Fruit fly (Drosophila melanogaster) whole organism, prepupa: Measurements from ENCODE around the gene east.

Experiments used
- Blimp-1 ChIP-seq: fragments of 200-800 bp; sonication (Bioruptor generic); optimal IDR thresholded peaks from 3 replicates; lab custom pipeline; 2017; ENCODE audit warnings: missing biosample characterization, missing genetic modification characterization, mild to moderate bottlenecking, moderate library complexity, missing genetic modification reagents
- CG11762 ChIP-seq: fragments of 200-800 bp; sonication (Bioruptor generic); optimal IDR thresholded peaks from 3 replicates; lab custom pipeline; 2016; ENCODE audit warnings: missing biosample characterization, missing genetic modification characterization; ENCODE audit not compliant: insufficient read depth
- CG15336 ChIP-seq: fragments of 200-800 bp; sonication (Bioruptor generic); IDR thresholded peaks from 2 replicates; pipeline ENCODE4 v1.3.6; 2022; ENCODE audit warnings: missing biosample characterization, missing genetic modification characterization
- CG1621 ChIP-seq: fragments of 200-800 bp; sonication (Bioruptor generic); optimal IDR thresholded peaks from 3 replicates; lab custom pipeline; 2018; ENCODE audit warnings: missing biosample characterization, mild to moderate bottlenecking, missing genetic modification characterization
- CG16779 ChIP-seq: fragments of 200-800 bp; sonication (Bioruptor generic); optimal IDR thresholded peaks from 3 replicates; lab custom pipeline; 2017; ENCODE audit warnings: missing biosample characterization, mild to moderate bottlenecking, missing genetic modification characterization
- CG31627 ChIP-seq: fragments of 200-800 bp; sonication (Bioruptor generic); optimal IDR thresholded peaks from 3 replicates; lab custom pipeline; 2016; ENCODE audit warnings: missing biosample characterization, missing genetic modification characterization
- CG3919 ChIP-seq: fragments of 200-800 bp; sonication (Bioruptor generic); optimal IDR thresholded peaks from 3 replicates; lab custom pipeline; 2016; ENCODE audit warnings: missing biosample characterization, missing genetic modification characterization
- CG4318 ChIP-seq: fragments of 200-800 bp; sonication (Bioruptor generic); optimal IDR thresholded peaks from 3 replicates; lab custom pipeline; 2017; ENCODE audit warnings: missing biosample characterization, mild to moderate bottlenecking, missing genetic modification characterization
- CG6163 ChIP-seq: fragments of 200-800 bp; sonication (Bioruptor generic); IDR thresholded peaks from 3 replicates; pipeline ENCODE4 v1.3.6; 2022; ENCODE audit warnings: missing biosample characterization, missing genetic modification characterization
- CG6276 ChIP-seq: fragments of 200-800 bp; sonication (Bioruptor generic); optimal IDR thresholded peaks from 2 replicates; lab custom pipeline; 2017; ENCODE audit warnings: missing biosample characterization, mild to moderate bottlenecking, missing genetic modification characterization
- CG6808 ChIP-seq: fragments of 200-800 bp; sonication (Bioruptor generic); optimal IDR thresholded peaks from 3 replicates; lab custom pipeline; 2017; ENCODE audit warnings: missing biosample characterization, missing genetic modification characterization, mild to moderate bottlenecking, moderate library complexity, missing genetic modification reagents
- CG6854 ChIP-seq: fragments of 200-800 bp; sonication (Bioruptor generic); optimal IDR thresholded peaks from 2 replicates; lab custom pipeline; 2017; ENCODE audit warnings: missing biosample characterization, mild to moderate bottlenecking, missing genetic modification characterization
- CG7368 ChIP-seq: fragments of 200-800 bp; sonication (Bioruptor generic); optimal IDR thresholded peaks from 3 replicates; lab custom pipeline; 2016; ENCODE audit warnings: missing biosample characterization, missing genetic modification characterization
- CG8119 ChIP-seq: fragments of 200-800 bp; sonication (Bioruptor generic); IDR thresholded peaks from 3 replicates; pipeline ENCODE4 v1.3.6; 2022; ENCODE audit warnings: missing biosample characterization, missing genetic modification characterization
- CG8319 ChIP-seq: fragments of 200-800 bp; sonication (Bioruptor generic); optimal IDR thresholded peaks from 3 replicates; lab custom pipeline; 2016; ENCODE audit warnings: missing biosample characterization, missing genetic modification characterization
- CG8632 ChIP-seq: fragments of 200-800 bp; sonication (Bioruptor generic); optimal IDR thresholded peaks from 3 replicates; lab custom pipeline; 2016; ENCODE audit warnings: missing biosample characterization, missing genetic modification characterization
- Eip75B ChIP-seq: fragments of 200-800 bp; sonication (Bioruptor generic); optimal IDR thresholded peaks from 3 replicates; lab custom pipeline; 2016; ENCODE audit warnings: missing biosample characterization, missing genetic modification characterization
- Eip78C ChIP-seq: fragments of 200-800 bp; sonication (Bioruptor generic); peaks from one replicate; lab custom pipeline; 2016; ENCODE audit warnings: missing biosample characterization, missing genetic modification characterization
- Eip93F ChIP-seq: fragments of 200-800 bp; sonication (Bioruptor generic); optimal IDR thresholded peaks from 2 replicates; lab custom pipeline; 2016; ENCODE audit warnings: missing biosample characterization, mild to moderate bottlenecking, missing genetic modification characterization
- Ets21C ChIP-seq: fragments of 200-800 bp; sonication (Bioruptor generic); optimal IDR thresholded peaks from 3 replicates; lab custom pipeline; 2016; ENCODE audit warnings: missing biosample characterization, missing genetic modification characterization
- Ets96B ChIP-seq: fragments of 200-800 bp; optimal IDR thresholded peaks from 2 replicates; lab custom pipeline; 2019; ENCODE audit warnings: missing biosample characterization, mild to moderate bottlenecking, missing genetic modification characterization, moderate library complexity
- Hr38 ChIP-seq: sonication (Bioruptor generic); optimal IDR thresholded peaks from 2 replicates; lab custom pipeline; 2016; ENCODE audit warnings: missing biosample characterization, missing genetic modification characterization
- Hr39 ChIP-seq: fragments of 200-800 bp; sonication (Bioruptor generic); optimal IDR thresholded peaks from 2 replicates; lab custom pipeline; 2016; ENCODE audit warnings: missing biosample characterization, missing genetic modification characterization
- Hr4 ChIP-seq: fragments of 200-800 bp; sonication (Bioruptor generic); optimal IDR thresholded peaks from 3 replicates; lab custom pipeline; 2016; ENCODE audit warnings: missing biosample characterization, missing genetic modification characterization
- Lpt ChIP-seq: fragments of 200-800 bp; sonication (Bioruptor generic); optimal IDR thresholded peaks from 3 replicates; lab custom pipeline; 2016; ENCODE audit warnings: missing biosample characterization, missing genetic modification characterization
- Met ChIP-seq: fragments of 200-800 bp; sonication (Bioruptor generic); optimal IDR thresholded peaks from 3 replicates; lab custom pipeline; 2016; ENCODE audit warnings: missing biosample characterization, missing genetic modification characterization
- OdsH ChIP-seq: fragments of 200-800 bp; sonication (Bioruptor generic); optimal IDR thresholded peaks from 3 replicates; lab custom pipeline; 2016; ENCODE audit warnings: missing biosample characterization, missing genetic modification characterization
- Smox ChIP-seq: fragments of 200-800 bp; sonication (Bioruptor generic); optimal IDR thresholded peaks from 3 replicates; lab custom pipeline; 2016; ENCODE audit warnings: missing biosample characterization, missing genetic modification characterization
- Sox102F ChIP-seq: fragments of 200-800 bp; sonication (Bioruptor generic); optimal IDR thresholded peaks from 2 replicates; lab custom pipeline; 2016; ENCODE audit warnings: missing biosample characterization, mild to moderate bottlenecking, missing genetic modification characterization
- Sox14 ChIP-seq: fragments of 200-800 bp; sonication (Bioruptor generic); optimal IDR thresholded peaks from 3 replicates; lab custom pipeline; 2016; ENCODE audit warnings: missing biosample characterization, missing genetic modification characterization
- cyc ChIP-seq: fragments of 200-800 bp; sonication (Bioruptor generic); optimal IDR thresholded peaks from 3 replicates; lab custom pipeline; 2016; ENCODE audit warnings: missing biosample characterization, missing genetic modification characterization
- dac ChIP-seq: fragments of 200-800 bp; sonication (Bioruptor generic); optimal IDR thresholded peaks from 2 replicates; lab custom pipeline; 2017; ENCODE audit warnings: missing biosample characterization, mild to moderate bottlenecking, missing genetic modification characterization
- eg ChIP-seq: fragments of 200-800 bp; sonication (Bioruptor generic); IDR thresholded peaks from 3 replicates; pipeline ENCODE4 v1.3.6; 2022; ENCODE audit warnings: missing biosample characterization, missing genetic modification characterization
- esn ChIP-seq: fragments of 200-800 bp; sonication (Bioruptor generic); optimal IDR thresholded peaks from 2 replicates; lab custom pipeline; 2016; ENCODE audit warnings: missing biosample characterization, mild to moderate bottlenecking, missing genetic modification characterization, moderate library complexity
- fd59A ChIP-seq: fragments of 200-800 bp; sonication (Bioruptor generic); optimal IDR thresholded peaks from 2 replicates; lab custom pipeline; 2017; ENCODE audit warnings: missing biosample characterization, mild to moderate bottlenecking, missing genetic modification characterization, missing genetic modification reagents
- fd85E ChIP-seq: fragments of 200-800 bp; sonication (Bioruptor generic); optimal IDR thresholded peaks from 3 replicates; lab custom pipeline; 2016; ENCODE audit warnings: missing biosample characterization, missing genetic modification characterization
- fkh ChIP-seq: fragments of 200-800 bp; sonication (Bioruptor generic); optimal IDR thresholded peaks from 3 replicates; lab custom pipeline; 2017; ENCODE audit warnings: missing biosample characterization, mild to moderate bottlenecking, missing genetic modification characterization, moderate library complexity
- lz ChIP-seq: fragments of 200-800 bp; sonication (Bioruptor generic); optimal IDR thresholded peaks from 3 replicates; lab custom pipeline; 2016; ENCODE audit warnings: missing biosample characterization, missing genetic modification characterization
- pdm3 ChIP-seq: fragments of 200-800 bp; sonication (Bioruptor generic); optimal IDR thresholded peaks from 3 replicates; lab custom pipeline; 2016; ENCODE audit warnings: missing biosample characterization, missing genetic modification characterization
- salr ChIP-seq, 2 experiments: fragments of 200-800 bp; sonication (Bioruptor generic); optimal IDR thresholded peaks; 3 replicates each; lab custom pipeline; 2016 to 2018; ENCODE audit warnings: missing biosample characterization in 2 of 2, missing genetic modification characterization in 2 of 2, mild to moderate bottlenecking in 1 of 2
- spab ChIP-seq: fragments of 200-800 bp; sonication (Bioruptor generic); optimal IDR thresholded peaks from 2 replicates; lab custom pipeline; 2017; ENCODE audit warnings: missing biosample characterization, mild to moderate bottlenecking, missing genetic modification characterization, missing genetic modification reagents
- ss ChIP-seq, 2 experiments: fragments of 200-800 bp; sonication (Bioruptor generic); optimal IDR thresholded peaks; 2 replicates in 1 of 2; 3 replicates in 1 of 2; lab custom pipeline; 2017 to 2018; ENCODE audit warnings: mild to moderate bottlenecking in 2 of 2, missing biosample characterization in 2 of 2, missing genetic modification characterization in 2 of 2, moderate library complexity in 1 of 2
- svp ChIP-seq: fragments of 200-800 bp; sonication (Bioruptor generic); peaks from one replicate; lab custom pipeline; 2016; ENCODE audit warnings: missing biosample characterization, missing genetic modification characterization
- topi ChIP-seq: fragments of 200-800 bp; sonication (Bioruptor generic); optimal IDR thresholded peaks from 3 replicates; lab custom pipeline; 2016; ENCODE audit warnings: missing biosample characterization, missing genetic modification characterization
- vri ChIP-seq: fragments of 200-800 bp; sonication (Bioruptor generic); optimal IDR thresholded peaks from 3 replicates; lab custom pipeline; 2016; ENCODE audit warnings: missing biosample characterization, mild to moderate bottlenecking, missing genetic modification characterization

Gene east

dm6 chrX:2011288-2012120, 844 bp downstream of the east start (continued):
- no peak for TF ChIP-seq fd59A (GFP tag; lab: Kevin White, UChicago)
- peak; percentile 51 for TF ChIP-seq Met (GFP tag; lab: Kevin White, UChicago)
- peak; percentile 5 for TF ChIP-seq vri (GFP tag; lab: Kevin White, UChicago)
- TF ChIP-seq Eip93F (GFP tag; lab: Kevin White, UChicago) = no peak
- TF ChIP-seq spab = peak; percentile 46
- peak; percentile 3 to 72 for TF ChIP-seq salr (GFP tag; optimal IDR thresholded peaks at IDR 0.05; lab: Kevin White, UChicago)
- peak; percentile 16 for TF ChIP-seq CG6808 (GFP tag; lab: Kevin White, UChicago)
- TF ChIP-seq Ets21C (GFP tag; lab: Kevin White, UChicago) = peak; percentile 2
- peak; percentile 10 for TF ChIP-seq Lpt
- TF ChIP-seq CG31627 (GFP tag; lab: Kevin White, UChicago) = peak; percentile 23
- peak; percentile 16 for TF ChIP-seq cyc (GFP tag; lab: Kevin White, UChicago)
- TF ChIP-seq CG8632 (GFP tag; lab: Kevin White, UChicago) = peak; percentile 60
- no peak for TF ChIP-seq fd85E (GFP tag; lab: Kevin White, UChicago)
- TF ChIP-seq ss (GFP tag; optimal IDR thresholded peaks at IDR 0.05; lab: Kevin White, UChicago) = no peak
- peak; percentile 73; the same call in 2 of the 3 replicates for TF ChIP-seq eg (GFP tag; lab: Robert Waterston, UW)
- peak; percentile 79 for TF ChIP-seq Hr4 (GFP tag; lab: Kevin White, UChicago)
- TF ChIP-seq CG1621 (tag; lab: Kevin White, UChicago) = no peak
- TF ChIP-seq Eip75B (GFP tag; lab: Kevin White, UChicago) = no peak
- peak; percentile 42 for TF ChIP-seq pdm3 (GFP tag; lab: Kevin White, UChicago)
- TF ChIP-seq topi (GFP tag; lab: Kevin White, UChicago) = peak; percentile 37
- no peak for TF ChIP-seq fkh (GFP tag; lab: Kevin White, UChicago)

dm6 chrX:2012121-2012452, 1.4 kb downstream of the east start:
- no peak for TF ChIP-seq CG8632 (GFP tag; lab: Kevin White, UChicago)
- TF ChIP-seq esn (GFP tag; lab: Kevin White, UChicago) = no peak
- no peak for TF ChIP-seq CG7368 (GFP tag; lab: Kevin White, UChicago)
- TF ChIP-seq CG6808 (GFP tag; lab: Kevin White, UChicago) = no peak
- no peak for TF ChIP-seq topi (GFP tag; lab: Kevin White, UChicago)
- no peak for TF ChIP-seq OdsH (GFP tag; lab: Kevin White, UChicago)
- TF ChIP-seq ss (GFP tag; optimal IDR thresholded peaks at IDR 0.05; lab: Kevin White, UChicago) = peak in 1 of 2 experiments; percentile 28
- TF ChIP-seq CG8119 = peak; percentile 36; the same call in 1 of the 3 replicates
- TF ChIP-seq CG11762 = no peak
- TF ChIP-seq Sox102F (GFP tag; lab: Kevin White, UChicago) = no peak
- TF ChIP-seq vri (GFP tag; lab: Kevin White, UChicago) = no peak
- TF ChIP-seq Eip78C = peak; percentile 1
- TF ChIP-seq CG6163 (GFP tag; lab: Robert Waterston, UW) = peak; percentile 60
- TF ChIP-seq fkh (GFP tag; lab: Kevin White, UChicago) = no peak
- no peak for TF ChIP-seq Hr39 (GFP tag; lab: Kevin White, UChicago)
- TF ChIP-seq, all 60 proteins: peak for 4

- TF ChIP-seq Smox (no peak), pdm3 (GFP tag; lab: Kevin White, UChicago) (no peak), Ets21C (GFP tag; lab: Kevin White, UChicago) (no peak), Blimp-1 (GFP tag; lab: Kevin White, UChicago) (peak; percentile 43), CG8319 (GFP tag; lab: Kevin White, UChicago) (no peak), CG16779 (peak; percentile 37), fkh (GFP tag; lab: Kevin White, UChicago) (no peak), Hr38 (no peak), Ets96B (tag; lab: Kevin White, UChicago) (no peak), CG31627 (GFP tag; lab: Kevin White, UChicago) (peak; percentile 19), svp (GFP tag; lab: Kevin White, UChicago) (no peak), CG6163 (GFP tag; lab: Robert Waterston, UW) (peak; percentile 73), CG8119 (0 out of 3 replicates have a peak, but pooled peaks have one; percentile 18), CG1621 (tag; lab: Kevin White, UChicago) (peak; percentile 89), dac (GFP tag; lab: Kevin White, UChicago) (no peak), lz (GFP tag; lab: Kevin White, UChicago) (peak; percentile 39), CG3919 (peak; percentile 60), Sox14 (peak; percentile 49), CG6854 (GFP tag; lab: Kevin White, UChicago) (peak; percentile 74), Hr39 (GFP tag; lab: Kevin White, UChicago) (no peak), CG15336 (GFP tag; lab: Robert Waterston, UW) (peak; percentile 26; the same call in 1 of the 2 replicates), CG4318 (GFP tag; lab: Kevin White, UChicago) (no peak), CG6276 (GFP tag; lab: Kevin White, UChicago) (no peak)
Measured at dm6 chrX:2012837-2013236, 2.2 kb downstream of the east start.
